Fruit fly (Drosophila melanogaster) Kc167 (cell line): Measurements from ENCODE around the gene CG4914.

Experiments
- Myc ChIP-seq: fragments of >200 bp; optimal IDR thresholded peaks from 2 replicates; lab custom pipeline; 2017; ENCODE audit warnings: missing external identifiers
- Sin3A ChIP-seq: fragments of >200 bp; optimal IDR thresholded peaks from 2 replicates; lab custom pipeline; 2018; ENCODE audit warnings: missing external identifiers
- h ChIP-seq: fragments of >200 bp; optimal IDR thresholded peaks from 3 replicates; lab custom pipeline; 2018; ENCODE audit warnings: missing external identifiers
- insv ChIP-seq: fragments of >200 bp; optimal IDR thresholded peaks from 3 replicates; lab custom pipeline; 2018; ENCODE audit warnings: missing external identifiers
- psq ChIP-seq: fragments of >200 bp; optimal IDR thresholded peaks from 2 replicates; lab custom pipeline; 2017; ENCODE audit warnings: missing external identifiers
- ttk ChIP-seq: sonication (Bioruptor generic); optimal IDR thresholded peaks from 2 replicates; lab custom pipeline; 2017; ENCODE audit warnings: missing external identifiers

The CG4914 gene

DNA sequence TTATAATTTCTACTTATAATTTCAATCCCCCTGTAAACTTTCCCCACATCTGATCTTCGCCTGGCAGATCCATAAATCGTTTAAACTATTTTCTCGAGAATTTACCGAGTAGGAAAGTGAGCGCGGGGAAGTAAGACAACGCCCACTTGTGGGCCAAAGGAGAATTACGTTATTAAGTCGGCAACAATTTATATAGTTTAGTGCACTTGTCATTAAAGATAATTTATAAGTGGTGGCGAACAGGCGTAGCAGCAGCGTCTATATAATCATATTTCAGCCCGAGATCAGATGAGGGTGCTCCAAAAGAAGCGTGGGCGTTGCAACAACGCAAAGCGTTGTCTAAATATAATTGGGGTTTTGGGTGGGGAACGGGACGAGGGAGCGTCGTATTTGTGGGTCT lies 23.2 kb downstream of the CG4914 start:
- TF ChIP-seq ttk (lab: Kevin White, UChicago) = no peak
- no peak for TF ChIP-seq psq (lab: Kevin White, UChicago)
- TF ChIP-seq insv = no peak
- TF ChIP-seq Sin3A (lab: Kevin White, UChicago) = no peak
- no peak for TF ChIP-seq h (lab: Kevin White, UChicago)
- no peak for TF ChIP-seq Myc (lab: Kevin White, UChicago)

DNA sequence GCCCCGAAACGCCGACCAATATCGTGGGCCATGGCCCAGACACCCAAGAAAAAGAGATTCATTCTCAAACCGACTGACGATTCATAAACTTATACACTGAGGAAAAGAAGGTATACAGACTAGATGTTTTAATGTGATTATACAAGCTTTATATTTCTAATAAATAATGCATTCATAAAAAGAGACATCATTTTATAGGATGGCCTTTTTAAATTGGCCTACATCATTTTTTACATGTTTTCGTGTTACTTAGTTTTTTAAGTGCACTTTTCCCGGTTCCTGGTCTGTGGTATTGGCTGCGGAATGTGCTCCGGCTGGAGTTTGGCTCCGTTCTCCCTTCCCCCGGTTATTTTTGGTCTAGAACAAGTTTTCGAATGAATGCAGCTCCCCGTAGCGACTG lies 25.4 kb downstream of the CG4914 start:
- TF ChIP-seq ttk (lab: Kevin White, UChicago) (no peak), Sin3A (lab: Kevin White, UChicago) (no peak), psq (lab: Kevin White, UChicago) (no peak), Myc (lab: Kevin White, UChicago) (no peak), insv (no peak), h (lab: Kevin White, UChicago) (no peak)

DNA sequence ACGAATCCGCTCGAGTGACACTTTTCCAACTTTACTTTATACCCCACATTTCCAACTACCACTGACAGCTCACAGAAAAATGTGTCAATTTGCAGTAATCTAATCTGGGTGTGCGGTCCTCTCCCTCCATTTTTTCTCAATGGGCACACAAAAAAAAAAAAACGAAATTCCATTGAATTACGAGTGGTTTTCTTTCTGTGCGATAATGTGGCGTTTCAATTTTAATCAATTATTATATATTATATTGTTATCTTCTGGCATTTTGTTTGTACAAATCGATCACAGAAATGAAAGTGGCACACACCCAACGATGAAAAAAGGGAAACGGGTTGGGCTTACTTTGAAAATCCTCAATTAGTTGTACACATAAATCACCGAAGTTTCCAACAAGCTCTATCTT lies 27.6 kb downstream of the CG4914 start:
- TF ChIP-seq Myc (lab: Kevin White, UChicago) = no peak
- TF ChIP-seq h (lab: Kevin White, UChicago) = no peak
- no peak for TF ChIP-seq insv
- TF ChIP-seq ttk (lab: Kevin White, UChicago) = no peak
- TF ChIP-seq Sin3A (lab: Kevin White, UChicago) = no peak
- TF ChIP-seq psq (lab: Kevin White, UChicago) = no peak

DNA sequence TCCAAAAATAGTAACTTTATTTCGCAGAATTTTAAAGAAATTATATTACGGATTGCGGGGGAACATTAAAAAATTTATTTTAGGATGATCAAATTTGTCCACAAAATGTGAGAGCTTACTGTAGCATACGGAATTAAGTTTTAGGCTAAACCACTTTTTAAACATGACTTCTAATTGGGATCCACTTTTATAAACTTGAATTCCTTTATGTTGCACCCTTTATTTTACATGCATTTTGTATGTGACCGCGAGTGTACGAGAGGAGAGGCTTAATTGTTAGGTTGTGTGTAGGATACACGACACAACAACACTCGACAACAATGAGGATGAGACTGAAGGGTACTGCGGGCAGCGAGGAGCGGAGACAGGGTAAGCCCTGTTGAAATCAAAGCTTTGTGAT lies 29.0 kb downstream of the CG4914 start:
- TF ChIP-seq psq (lab: Kevin White, UChicago) (no peak), h (lab: Kevin White, UChicago) (no peak), insv (no peak), Myc (lab: Kevin White, UChicago) (no peak), ttk (lab: Kevin White, UChicago) (no peak), Sin3A (lab: Kevin White, UChicago) (no peak)

DNA sequence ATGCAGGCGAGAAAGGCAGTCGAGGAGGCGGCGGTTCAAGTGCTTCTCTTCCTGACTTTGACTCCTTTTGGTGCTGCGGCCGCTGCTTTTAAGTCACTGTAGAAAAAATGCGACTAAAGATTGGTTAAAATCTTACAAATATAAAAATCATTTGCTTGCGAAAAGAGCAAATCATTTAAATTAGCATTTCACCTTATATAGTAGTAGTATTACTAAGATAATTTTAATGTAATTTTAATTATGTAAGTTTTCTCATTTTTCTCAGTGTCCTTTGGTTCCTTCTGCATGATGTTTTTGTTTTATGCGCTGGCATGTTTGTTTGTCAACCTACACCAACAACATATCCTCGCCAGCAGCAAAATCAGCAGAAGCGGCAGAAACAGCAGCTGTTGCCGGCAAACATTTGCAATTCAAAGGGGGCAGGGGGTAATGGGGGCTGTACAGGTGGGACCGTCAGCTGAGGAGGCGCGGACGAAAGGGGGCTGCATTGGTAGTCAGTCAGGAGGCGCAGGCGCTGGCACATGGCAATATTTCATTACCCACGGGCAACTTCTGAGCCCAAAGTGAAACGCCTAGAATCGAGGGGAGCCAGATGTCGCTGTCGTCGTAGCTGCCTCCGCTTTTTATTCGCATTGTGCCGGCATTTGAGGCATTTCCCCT lies 30.6 kb downstream of the CG4914 start:
- TF ChIP-seq Sin3A (lab: Kevin White, UChicago) = no peak
- TF ChIP-seq h (lab: Kevin White, UChicago) = no peak
- TF ChIP-seq insv = no peak
- no peak for TF ChIP-seq ttk (lab: Kevin White, UChicago)
- TF ChIP-seq psq (lab: Kevin White, UChicago) = no peak
- TF ChIP-seq Myc (lab: Kevin White, UChicago) = no peak

DNA sequence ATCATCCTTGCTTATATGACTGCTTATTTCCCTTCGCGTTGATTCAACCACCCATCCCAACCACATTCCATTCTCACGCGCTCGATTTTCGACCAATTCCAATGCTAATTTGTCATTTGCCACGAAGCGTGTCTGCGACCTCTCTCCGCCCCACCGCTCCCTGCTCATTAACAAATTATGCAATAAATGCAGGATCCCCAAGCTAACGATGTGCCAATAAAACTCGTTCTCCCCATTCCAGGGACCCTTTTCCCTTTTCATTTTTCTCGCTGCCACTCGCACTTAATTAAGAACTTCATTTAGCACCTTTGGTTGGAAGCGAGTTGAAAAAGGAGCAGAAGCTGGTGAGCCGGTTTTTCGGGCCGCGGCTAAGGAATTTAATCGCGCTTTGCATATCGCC lies 32.0 kb downstream of the CG4914 start:
- TF ChIP-seq h (lab: Kevin White, UChicago) (no peak), ttk (lab: Kevin White, UChicago) (no peak), Sin3A (lab: Kevin White, UChicago) (no peak), psq (lab: Kevin White, UChicago) (no peak), Myc (lab: Kevin White, UChicago) (no peak), insv (no peak)

DNA sequence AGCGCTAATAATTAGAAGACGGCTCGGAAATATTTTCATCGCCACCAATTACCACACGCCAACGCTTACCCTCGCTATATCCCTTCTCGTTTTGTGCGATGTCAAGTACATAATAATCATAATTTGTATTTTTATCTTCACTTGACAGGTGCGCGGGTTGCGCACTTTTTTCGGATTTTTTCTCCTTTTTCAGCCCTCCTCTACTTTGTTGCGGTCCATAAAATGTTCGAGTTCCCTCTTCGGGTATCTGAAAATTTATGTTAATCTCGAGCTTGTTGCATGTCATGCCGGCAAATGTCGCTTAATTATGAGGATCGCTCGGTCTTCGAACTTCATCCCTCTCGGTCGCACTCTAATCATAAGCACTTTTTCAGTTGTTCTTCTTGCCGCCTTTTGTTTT lies 32.8 kb downstream of the CG4914 start:
- no peak for TF ChIP-seq psq (lab: Kevin White, UChicago)

DNA sequence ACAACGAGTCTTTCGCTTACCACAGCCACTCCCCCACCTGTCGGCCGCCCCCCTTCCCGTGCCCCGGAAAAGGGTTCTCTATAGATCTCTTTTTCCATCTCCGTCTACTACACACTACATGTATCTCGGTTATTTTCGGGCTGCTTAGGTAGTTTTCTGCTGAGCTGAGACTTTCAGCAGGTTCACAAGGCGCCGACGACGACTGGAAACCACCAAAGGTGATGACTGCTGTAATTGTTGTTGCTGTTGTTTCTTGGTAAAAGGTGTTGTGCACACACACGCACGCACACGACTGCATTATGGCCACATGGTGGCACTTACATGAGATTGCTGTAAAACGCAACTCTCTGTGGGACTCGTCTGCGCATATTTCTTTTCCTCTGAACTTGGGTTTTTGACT lies 34.3 kb downstream of the CG4914 start:
- TF ChIP-seq h (lab: Kevin White, UChicago) (no peak), Myc (lab: Kevin White, UChicago) (no peak), insv (no peak), ttk (lab: Kevin White, UChicago) (no peak)

DNA sequence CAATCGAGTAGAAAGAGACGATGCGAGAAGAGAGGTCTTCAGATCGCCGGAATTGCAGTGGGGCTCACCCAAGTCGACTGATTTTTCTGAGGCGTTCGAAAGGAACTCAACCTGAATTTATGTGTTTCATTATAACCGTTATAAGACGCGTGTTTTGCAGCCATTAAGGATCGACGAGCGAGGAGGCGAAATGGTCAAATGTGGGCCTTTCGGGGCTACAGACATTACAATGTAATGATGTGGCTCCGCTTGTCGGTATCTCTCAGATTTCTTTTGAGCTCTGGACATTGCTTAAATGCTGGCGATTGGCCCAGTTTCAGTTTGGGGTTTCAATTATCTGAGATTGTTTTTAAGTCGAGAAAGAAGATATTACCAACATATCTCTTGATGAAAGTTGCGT lies 35.1 kb downstream of the CG4914 start:
- no peak for TF ChIP-seq Sin3A (lab: Kevin White, UChicago)
- no peak for TF ChIP-seq ttk (lab: Kevin White, UChicago)
- no peak for TF ChIP-seq insv
- no peak for TF ChIP-seq psq (lab: Kevin White, UChicago)
- no peak for TF ChIP-seq Myc (lab: Kevin White, UChicago)
- no peak for TF ChIP-seq h (lab: Kevin White, UChicago)

DNA sequence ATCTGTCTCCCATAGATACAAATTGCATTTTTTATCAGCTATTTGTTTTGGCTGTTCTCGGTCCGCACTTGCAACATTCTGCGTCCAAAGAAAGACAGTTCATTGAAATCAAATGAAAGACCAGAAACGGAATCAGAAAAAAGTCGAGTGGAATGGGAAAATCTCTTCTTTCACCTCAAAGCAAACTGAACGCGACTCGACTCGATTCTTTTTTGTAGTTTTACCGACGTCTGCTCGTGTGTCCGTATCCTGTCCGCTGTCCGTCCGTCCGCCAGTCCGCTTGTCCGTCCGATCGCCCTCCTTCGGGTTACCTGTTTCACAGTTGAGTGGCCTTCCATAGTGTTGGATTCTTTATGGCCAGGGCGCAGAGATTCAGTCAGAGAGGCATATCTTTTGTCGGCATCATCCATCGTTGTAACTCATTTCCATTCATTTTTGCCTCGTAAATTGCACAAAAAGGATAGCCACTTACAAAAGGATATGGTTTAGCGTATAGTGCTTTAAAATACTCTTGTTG lies 35.9 kb downstream of the CG4914 start:
- TF ChIP-seq ttk (lab: Kevin White, UChicago) = no peak
- no peak for TF ChIP-seq Myc (lab: Kevin White, UChicago)
- TF ChIP-seq h (lab: Kevin White, UChicago) = no peak
- no peak for TF ChIP-seq Sin3A (lab: Kevin White, UChicago)
- TF ChIP-seq psq (lab: Kevin White, UChicago) = no peak
- TF ChIP-seq insv = no peak

DNA sequence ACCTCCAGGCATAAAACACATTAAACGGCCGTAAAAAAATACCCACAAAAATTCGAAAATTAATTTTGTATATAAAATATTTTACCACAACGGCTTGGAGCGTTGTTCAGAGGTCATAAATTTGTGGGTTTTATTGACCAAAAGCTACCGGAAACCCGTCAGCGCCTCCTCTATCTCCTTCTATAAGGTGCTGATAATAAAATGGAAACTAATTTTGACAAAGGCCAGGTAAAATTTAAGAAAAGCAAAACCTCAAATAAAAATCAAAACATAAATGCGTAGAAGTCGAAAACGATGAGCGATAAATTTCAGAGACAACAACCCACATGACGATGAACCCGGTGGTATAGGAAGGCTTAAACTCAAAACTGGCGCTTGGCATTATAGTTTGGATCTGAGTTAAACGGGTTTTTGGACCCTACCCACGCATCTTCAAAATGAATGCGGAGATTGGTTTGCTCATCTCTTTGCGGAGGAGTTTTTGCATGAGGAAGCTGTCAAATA lies 37.1 kb downstream of the CG4914 start:
- no peak for TF ChIP-seq Myc (lab: Kevin White, UChicago)
- no peak for TF ChIP-seq psq (lab: Kevin White, UChicago)
- TF ChIP-seq ttk (lab: Kevin White, UChicago) = no peak
- no peak for TF ChIP-seq insv
- TF ChIP-seq h (lab: Kevin White, UChicago) = no peak
- TF ChIP-seq Sin3A (lab: Kevin White, UChicago) = no peak

DNA sequence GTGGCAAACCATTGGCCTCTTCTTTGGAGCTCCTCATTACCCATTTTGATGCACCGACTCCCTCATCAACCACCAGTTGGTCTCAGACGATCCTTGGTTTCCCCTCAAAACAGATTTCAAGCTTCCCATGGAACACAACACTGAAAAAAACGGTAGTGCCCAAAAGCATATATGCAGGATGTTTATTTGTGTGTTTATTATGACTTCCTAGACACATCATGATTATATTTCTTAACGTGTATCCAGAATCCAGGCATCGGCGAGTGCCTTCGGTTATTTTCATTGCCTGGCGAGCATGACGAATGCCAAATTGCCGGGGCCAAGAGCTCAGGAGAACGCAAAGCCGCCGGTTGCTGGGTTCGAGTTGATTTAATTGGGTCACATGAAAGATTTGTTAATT lies 38.2 kb downstream of the CG4914 start:
- no peak for TF ChIP-seq Sin3A (lab: Kevin White, UChicago)
- TF ChIP-seq Myc (lab: Kevin White, UChicago) = no peak
- no peak for TF ChIP-seq insv
- TF ChIP-seq psq (lab: Kevin White, UChicago) = no peak
- TF ChIP-seq h (lab: Kevin White, UChicago) = no peak
- no peak for TF ChIP-seq ttk (lab: Kevin White, UChicago)
